5 fruit fly cellular contexts compared by ENCODE assay signal in the genomic region with DNA sequence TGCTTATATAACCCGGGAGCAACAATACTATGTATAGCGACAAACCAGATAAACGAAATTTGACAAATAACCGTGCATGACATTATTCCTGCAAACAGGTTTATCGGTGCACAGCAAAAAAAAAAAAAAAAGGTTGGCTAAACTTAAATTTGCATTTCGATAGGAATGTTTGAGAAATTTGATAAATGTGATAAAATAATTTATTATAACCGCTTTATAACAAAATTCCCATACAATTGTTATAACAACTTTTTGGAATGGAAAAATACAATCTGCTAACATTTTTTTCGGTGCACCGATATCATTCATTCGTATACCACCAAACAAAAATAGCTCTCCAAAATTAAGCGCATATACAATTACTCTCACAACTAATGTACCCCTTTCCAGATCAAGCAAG.
TF ChIP-seq lines count a peak whose summit lies in the region.

No protein-coding gene starts in this region.

- TF ChIP-seq CTCF in whole organism, embryonic (GFP tag; optimal IDR thresholded peaks at IDR 0.05; lab: Kevin White, UChicago): no peak

TF ChIP-seq in whole organism, adult, 20 proteins besides CTCF, POLR2A, EP300 and RAD21 (continues in another document):
- TF ChIP-seq CG11617 (GFP tag; optimal IDR thresholded peaks at IDR 0.05; lab: Kevin White, UChicago) (peak; percentile 31), CG14711 (tag; optimal IDR thresholded peaks at IDR 0.05; lab: Kevin White, UChicago) (peak; percentile 61), Crg-1 (GFP tag; optimal IDR thresholded peaks at IDR 0.05; lab: Kevin White, UChicago) (no peak), kay (GFP tag; lab: Kevin White, UChicago; ENCODE audit: borderline replicate concordance) (no peak), CG33017 (tag; optimal IDR thresholded peaks at IDR 0.05; lab: Kevin White, UChicago) (peak; percentile 39), CG12768 (GFP tag; optimal IDR thresholded peaks at IDR 0.05; lab: Kevin White, UChicago) (no peak), Mnt (GFP tag; optimal IDR thresholded peaks at IDR 0.05; lab: Kevin White, UChicago) (no peak), Hr96 (GFP tag; optimal IDR thresholded peaks at IDR 0.05; lab: Kevin White, UChicago) (no peak), ovo (GFP tag; optimal IDR thresholded peaks at IDR 0.05; lab: Kevin White, UChicago) (no peak), cnc (optimal IDR thresholded peaks at IDR 0.05; lab: Kevin White, UChicago) (no peak), CG5204 (GFP tag; optimal IDR thresholded peaks at IDR 0.05; lab: Kevin White, UChicago) (peak; percentile 30), Clk (GFP tag; optimal IDR thresholded peaks at IDR 0.05; lab: Kevin White, UChicago) (no peak), tj (GFP tag; optimal IDR thresholded peaks at IDR 0.05; lab: Kevin White, UChicago) (no peak), CG7045 (GFP tag; optimal IDR thresholded peaks at IDR 0.05; lab: Kevin White, UChicago) (peak; percentile 8), CG7101 (tag; optimal IDR thresholded peaks at IDR 0.05; lab: Kevin White, UChicago) (peak; percentile 24), CG1620 (GFP tag; optimal IDR thresholded peaks at IDR 0.05; lab: Kevin White, UChicago) (no peak), pad (GFP tag; optimal IDR thresholded peaks at IDR 0.05; lab: Kevin White, UChicago) (no peak), cic (GFP tag; optimal IDR thresholded peaks at IDR 0.05; lab: Kevin White, UChicago) (no peak)

TF ChIP-seq in whole organism, embryonic, 481 proteins besides CTCF, POLR2A, EP300 and RAD21 (continues in another document):
- TF ChIP-seq ttk (GFP tag; IDR thresholded peaks at IDR 0.05; lab: Robert Waterston, UW) (peak; percentile 59), Aef1 (GFP tag; IDR thresholded peaks at IDR 0.05; lab: Robert Waterston, UW) (peak; percentile 50), CG14441 (GFP tag; IDR thresholded peaks at IDR 0.05; lab: Robert Waterston, UW) (peak; percentile 66), CG8089 (GFP tag; optimal IDR thresholded peaks at IDR 0.05; lab: Kevin White, UChicago) (no peak), CG2875 (GFP tag; optimal IDR thresholded peaks at IDR 0.05; lab: Kevin White, UChicago) (no peak), Hr39 (optimal IDR thresholded peaks at IDR 0.05; lab: Kevin White, UChicago) (no peak), CG6791 (GFP tag; IDR thresholded peaks at IDR 0.05; lab: Robert Waterston, UW; ENCODE audit: partially characterized antibody) (no peak), lab (GFP tag; optimal IDR thresholded peaks at IDR 0.05; lab: Kevin White, UChicago) (peak; percentile 74), NK7.1 (GFP tag; optimal IDR thresholded peaks at IDR 0.05; lab: Kevin White, UChicago) (peak; percentile 8), dpn (GFP tag; optimal IDR thresholded peaks at IDR 0.05; lab: Kevin White, UChicago) (peak in 1 of 2 experiments; percentile 44), disco-r (GFP tag; optimal IDR thresholded peaks at IDR 0.05; lab: Kevin White, UChicago) (no peak), CG13624 (GFP tag; optimal IDR thresholded peaks at IDR 0.05; lab: Kevin White, UChicago) (peak; percentile 35), lbe (GFP tag; optimal IDR thresholded peaks at IDR 0.05; lab: Kevin White, UChicago) (peak; percentile 81), CG2120 (GFP tag; optimal IDR thresholded peaks at IDR 0.05; lab: Kevin White, UChicago) (peak; percentile 63), Atf6 (GFP tag; IDR thresholded peaks at IDR 0.05; lab: Robert Waterston, UW) (peak; percentile 52; the same call in 1 of the 2 replicates), CG8944 (GFP tag; optimal IDR thresholded peaks at IDR 0.05; lab: Kevin White, UChicago) (no peak), Max (GFP tag; optimal IDR thresholded peaks at IDR 0.05; lab: Kevin White, UChicago) (peak; percentile 39)

TF ChIP-seq in whole organism, prepupa, 60 proteins besides CTCF, POLR2A, EP300 and RAD21 (continues in another document):
- TF ChIP-seq CG10669 (GFP tag; optimal IDR thresholded peaks at IDR 0.05; lab: Kevin White, UChicago) (no peak), dac (GFP tag; optimal IDR thresholded peaks at IDR 0.05; lab: Kevin White, UChicago) (no peak), Eip78C (GFP tag; lab: Kevin White, UChicago) (peak; percentile 85), Ets21C (GFP tag; optimal IDR thresholded peaks at IDR 0.05; lab: Kevin White, UChicago) (peak; percentile 16), Sox14 (GFP tag; optimal IDR thresholded peaks at IDR 0.05; lab: Kevin White, UChicago) (peak; percentile 43), Lpt (GFP tag; optimal IDR thresholded peaks at IDR 0.05; lab: Kevin White, UChicago) (peak; percentile 24), pdm3 (GFP tag; optimal IDR thresholded peaks at IDR 0.05; lab: Kevin White, UChicago) (peak; percentile 47), CG9139 (GFP tag; optimal IDR thresholded peaks at IDR 0.05; lab: Kevin White, UChicago) (no peak), CG8119 (GFP tag; IDR thresholded peaks at IDR 0.05; lab: Robert Waterston, UW) (peak; percentile 54; the same call in 2 of the 3 replicates), dsx (GFP tag; optimal IDR thresholded peaks at IDR 0.05; lab: Kevin White, UChicago; ENCODE audit: poor library complexity, severe bottlenecking) (no peak), esn (GFP tag; optimal IDR thresholded peaks at IDR 0.05; lab: Kevin White, UChicago) (peak; percentile 74), Blimp-1 (GFP tag; optimal IDR thresholded peaks at IDR 0.05; lab: Kevin White, UChicago) (no peak), CG31627 (GFP tag; optimal IDR thresholded peaks at IDR 0.05; lab: Kevin White, UChicago) (peak; percentile 66), CG6808 (GFP tag; optimal IDR thresholded peaks at IDR 0.05; lab: Kevin White, UChicago) (no peak), Gug (GFP tag; IDR thresholded peaks at IDR 0.05; lab: Robert Waterston, UW) (peak; percentile 71), CG11902 (GFP tag; optimal IDR thresholded peaks at IDR 0.05; lab: Kevin White, UChicago) (peak; percentile 18), CG6163 (GFP tag; IDR thresholded peaks at IDR 0.05; lab: Robert Waterston, UW) (peak; percentile 70), ss (GFP tag; optimal IDR thresholded peaks at IDR 0.05; lab: Kevin White, UChicago) (no peak)

TF ChIP-seq in whole organism, pupa, 21 proteins besides CTCF, POLR2A, EP300 and RAD21:
- no peak for TF ChIP-seq CG10348 (GFP tag; IDR thresholded peaks at IDR 0.05; lab: Robert Waterston, UW)
- peak; percentile 76 for TF ChIP-seq CG4496 (GFP tag; IDR thresholded peaks at IDR 0.05; lab: Robert Waterston, UW)
- no peak for TF ChIP-seq CG34367 (tag; optimal IDR thresholded peaks at IDR 0.05; lab: Kevin White, UChicago)
- TF ChIP-seq EcR (GFP tag; optimal IDR thresholded peaks at IDR 0.05; lab: Kevin White, UChicago): no peak
- peak; percentile 72 for TF ChIP-seq CG32121 (GFP tag; IDR thresholded peaks at IDR 0.05; lab: Robert Waterston, UW)
- no peak for TF ChIP-seq gl (tag; optimal IDR thresholded peaks at IDR 0.05; lab: Kevin White, UChicago)
- TF ChIP-seq CG8159 (tag; optimal IDR thresholded peaks at IDR 0.05; lab: Kevin White, UChicago): no peak
- peak; percentile 74 for TF ChIP-seq Ets98B (GFP tag; IDR thresholded peaks at IDR 0.05; lab: Robert Waterston, UW)
- TF ChIP-seq Snoo (tag; optimal IDR thresholded peaks at IDR 0.05; lab: Kevin White, UChicago): peak; percentile 47
- peak; percentile 35 for TF ChIP-seq CG17806 (tag; optimal IDR thresholded peaks at IDR 0.05; lab: Kevin White, UChicago)
- TF ChIP-seq CG14655 (GFP tag; optimal IDR thresholded peaks at IDR 0.05; lab: Kevin White, UChicago): no peak
- TF ChIP-seq CG9948 (tag; optimal IDR thresholded peaks at IDR 0.05; lab: Kevin White, UChicago): no peak
- TF ChIP-seq CG12605 (GFP tag; IDR thresholded peaks at IDR 0.05; lab: Robert Waterston, UW): peak; percentile 66

TF ChIP-seq in whole organism, wandering third instar larva, 38 proteins besides CTCF, POLR2A, EP300 and RAD21 (continues in another document):
- TF ChIP-seq N (GFP tag; optimal IDR thresholded peaks at IDR 0.05; lab: Kevin White, UChicago) (no peak), OdsH (GFP tag; optimal IDR thresholded peaks at IDR 0.05; lab: Kevin White, UChicago) (peak; percentile 87), Rel (GFP tag; optimal IDR thresholded peaks at IDR 0.05; lab: Kevin White, UChicago) (no peak), Rel (tag; optimal IDR thresholded peaks at IDR 0.05; lab: Kevin White, UChicago) (peak; percentile 36), foxo (GFP tag; optimal IDR thresholded peaks at IDR 0.05; lab: Kevin White, UChicago) (peak; percentile 15 to 86), Myc (optimal IDR thresholded peaks at IDR 0.05; lab: Kevin White, UChicago) (no peak), CG32264 (GFP tag; optimal IDR thresholded peaks at IDR 0.05; lab: Kevin White, UChicago) (no peak), woc (GFP tag; optimal IDR thresholded peaks at IDR 0.05; lab: Kevin White, UChicago) (no peak), Abd-B (GFP tag; optimal IDR thresholded peaks at IDR 0.05; lab: Kevin White, UChicago) (no peak), lola (GFP tag; optimal IDR thresholded peaks at IDR 0.05; lab: Kevin White, UChicago) (no peak), ey (GFP tag; optimal IDR thresholded peaks at IDR 0.05; lab: Kevin White, UChicago) (peak; percentile 85), rgr (GFP tag; optimal IDR thresholded peaks at IDR 0.05; lab: Kevin White, UChicago) (peak; percentile 88), dmrt93B (GFP tag; optimal IDR thresholded peaks at IDR 0.05; lab: Kevin White, UChicago) (no peak), fru (GFP tag; optimal IDR thresholded peaks at IDR 0.05; lab: Kevin White, UChicago) (peak; percentile 79), br (GFP tag; optimal IDR thresholded peaks at IDR 0.05; lab: Kevin White, UChicago) (peak; percentile 69), Hr83 (GFP tag; optimal IDR thresholded peaks at IDR 0.05; lab: Kevin White, UChicago; ENCODE audit: poor library complexity, severe bottlenecking) (no peak), tai (GFP tag; optimal IDR thresholded peaks at IDR 0.05; lab: Kevin White, UChicago) (no peak), dsf (GFP tag; optimal IDR thresholded peaks at IDR 0.05; lab: Kevin White, UChicago; ENCODE audit: borderline replicate concordance) (no peak), usp (GFP tag; optimal IDR thresholded peaks at IDR 0.05; lab: Kevin White, UChicago) (no peak), Jra (GFP tag; optimal IDR thresholded peaks at IDR 0.05; lab: Kevin White, UChicago) (no peak), HLH106 (tag; optimal IDR thresholded peaks at IDR 0.05; lab: Kevin White, UChicago) (peak; percentile 80), Hr78 (GFP tag; optimal IDR thresholded peaks at IDR 0.05; lab: Kevin White, UChicago) (no peak), Sp1 (GFP tag; optimal IDR thresholded peaks at IDR 0.05; lab: Kevin White, UChicago) (peak; percentile 70), Vsx2 (GFP tag; optimal IDR thresholded peaks at IDR 0.05; lab: Kevin White, UChicago; ENCODE audit: partially characterized antibody) (no peak), psq (GFP tag; optimal IDR thresholded peaks at IDR 0.05; lab: Kevin White, UChicago) (peak; percentile 63), Mio (GFP tag; optimal IDR thresholded peaks at IDR 0.05; lab: Kevin White, UChicago) (no peak), CG9705 (GFP tag; optimal IDR thresholded peaks at IDR 0.05; lab: Kevin White, UChicago) (no peak), jim (GFP tag; optimal IDR thresholded peaks at IDR 0.05; lab: Kevin White, UChicago) (no peak), CrebA (GFP tag; optimal IDR thresholded peaks at IDR 0.05; lab: Kevin White, UChicago; ENCODE audit: borderline replicate concordance) (no peak)
